Fruit fly (Drosophila melanogaster) whole organism, embryonic: Measurements from ENCODE around the gene CG7506.

Experiments used
- BEAF-32 ChIP-seq: fragments of 200-800 bp; sonication (Bioruptor generic); optimal IDR thresholded peaks from 3 replicates; lab custom pipeline; 2017; ENCODE audit warnings: missing biosample characterization, missing genetic modification characterization, mild to moderate bottlenecking, moderate library complexity, missing genetic modification reagents
- BtbVII ChIP-seq: fragments of 200-800 bp; sonication (Bioruptor generic); optimal IDR thresholded peaks from 3 replicates; lab custom pipeline; 2017; ENCODE audit warnings: missing biosample characterization, mild to moderate bottlenecking, missing genetic modification characterization
- CG10979 ChIP-seq: fragments of 200-800 bp; sonication (Bioruptor generic); optimal IDR thresholded peaks from 2 replicates; lab custom pipeline; 2018; ENCODE audit warnings: missing biosample characterization, mild to moderate bottlenecking, missing genetic modification characterization, moderate library complexity
- CG11456 ChIP-seq: fragments of 200-800 bp; sonication (Bioruptor generic); IDR thresholded peaks from 3 replicates; pipeline ENCODE4 v1.3.6; 2022; ENCODE audit warnings: missing biosample characterization, missing genetic modification characterization
- CG11723 ChIP-seq: fragments of 200-800 bp; sonication (Bioruptor generic); optimal IDR thresholded peaks from 2 replicates; lab custom pipeline; 2017; ENCODE audit warnings: missing biosample characterization, mild to moderate bottlenecking, missing genetic modification characterization
- CG13296 ChIP-seq: fragments of 200-800 bp; sonication (Bioruptor generic); optimal IDR thresholded peaks from 3 replicates; lab custom pipeline; 2018; ENCODE audit warnings: missing biosample characterization, mild to moderate bottlenecking, missing genetic modification characterization
- CG13894 ChIP-seq: fragments of 200-800 bp; sonication (Bioruptor generic); optimal IDR thresholded peaks from 3 replicates; lab custom pipeline; 2018; ENCODE audit warnings: missing biosample characterization, mild to moderate bottlenecking, missing genetic modification characterization, moderate library complexity
- CG14965 ChIP-seq: fragments of 200-800 bp; sonication (Bioruptor generic); optimal IDR thresholded peaks from 2 replicates; lab custom pipeline; 2016; ENCODE audit warnings: missing biosample characterization, missing genetic modification characterization, borderline replicate concordance
- CG15514 ChIP-seq: fragments of 200-800 bp; sonication (Bioruptor generic); optimal IDR thresholded peaks from 3 replicates; lab custom pipeline; 2017; ENCODE audit warnings: missing biosample characterization, missing genetic modification characterization, mild to moderate bottlenecking, moderate library complexity, missing genetic modification reagents
- CG17912 ChIP-seq: fragments of 200-800 bp; sonication (Bioruptor generic); optimal IDR thresholded peaks from 2 replicates; lab custom pipeline; 2018; ENCODE audit warnings: missing biosample characterization, mild to moderate bottlenecking, missing genetic modification characterization
- CG18599 ChIP-seq: fragments of 200-800 bp; sonication (Bioruptor generic); optimal IDR thresholded peaks from 3 replicates; lab custom pipeline; 2017; ENCODE audit warnings: missing biosample characterization, missing genetic modification characterization, mild to moderate bottlenecking, moderate library complexity, missing genetic modification reagents
- CG2116 ChIP-seq: fragments of 200-800 bp; sonication (Bioruptor generic); optimal IDR thresholded peaks from 3 replicates; lab custom pipeline; 2018; ENCODE audit warnings: missing biosample characterization, mild to moderate bottlenecking, missing genetic modification characterization
- CG3065 ChIP-seq: fragments of 200-800 bp; sonication (Bioruptor generic); optimal IDR thresholded peaks from 2 replicates; lab custom pipeline; 2016; ENCODE audit warnings: missing biosample characterization, missing genetic modification characterization
- CG3163 ChIP-seq: fragments of 200-800 bp; sonication (Bioruptor generic); optimal IDR thresholded peaks from 3 replicates; lab custom pipeline; 2016; ENCODE audit warnings: missing biosample characterization, missing genetic modification characterization
- CG32772 ChIP-seq: fragments of 200-800 bp; sonication (Bioruptor generic); IDR thresholded peaks from 2 replicates; pipeline ENCODE4 v1.3.6; 2022; ENCODE audit warnings: missing biosample characterization, missing genetic modification characterization
- CG34422 ChIP-seq: fragments of 200-800 bp; sonication (Bioruptor generic); IDR thresholded peaks from 3 replicates; pipeline ENCODE4 v1.3.6; 2022; ENCODE audit warnings: missing biosample characterization, missing genetic modification characterization
- CG42726 ChIP-seq: fragments of 200-800 bp; sonication (Bioruptor generic); IDR thresholded peaks from 2 replicates; pipeline ENCODE4 v1.3.6; 2022; ENCODE audit warnings: missing biosample characterization, missing genetic modification characterization; ENCODE audit not compliant: partially characterized antibody
- CG4707 ChIP-seq: fragments of 200-800 bp; sonication (Bioruptor generic); optimal IDR thresholded peaks from 2 replicates; lab custom pipeline; 2018; ENCODE audit warnings: missing biosample characterization, mild to moderate bottlenecking, missing genetic modification characterization, moderate library complexity
- CG6175 ChIP-seq: fragments of 200-800 bp; sonication (Bioruptor generic); IDR thresholded peaks from 3 replicates; pipeline ENCODE4 v1.3.6; 2022; ENCODE audit warnings: missing biosample characterization, missing genetic modification characterization
- CG6254 ChIP-seq: fragments of 200-800 bp; sonication (Bioruptor generic); optimal IDR thresholded peaks from 3 replicates; lab custom pipeline; 2017; ENCODE audit warnings: mild to moderate bottlenecking, missing biosample characterization, missing genetic modification reagents, missing genetic modification characterization
- CG6272 ChIP-seq: fragments of 200-800 bp; sonication (Bioruptor generic); IDR thresholded peaks from 2 replicates; pipeline ENCODE4 v1.3.6; 2022; ENCODE audit warnings: missing biosample characterization, missing genetic modification characterization
- CG6683 ChIP-seq: fragments of 200-800 bp; sonication (Bioruptor generic); optimal IDR thresholded peaks from 2 replicates; lab custom pipeline; 2017; ENCODE audit warnings: missing biosample characterization, mild to moderate bottlenecking, missing genetic modification characterization, missing genetic modification reagents
- CG7786 ChIP-seq: fragments of 200-800 bp; sonication (Bioruptor generic); optimal IDR thresholded peaks from 2 replicates; lab custom pipeline; 2016; ENCODE audit warnings: missing biosample characterization, missing genetic modification characterization
- CG8478 ChIP-seq: fragments of >200 bp; optimal IDR thresholded peaks from 2 replicates; lab custom pipeline; 2018
- CG8924 ChIP-seq: fragments of 200-800 bp; optimal IDR thresholded peaks from 3 replicates; lab custom pipeline; 2019; ENCODE audit warnings: missing biosample characterization, mild to moderate bottlenecking, missing genetic modification characterization, moderate library complexity
- CoRest ChIP-seq: fragments of 200-800 bp; sonication (Bioruptor generic); optimal IDR thresholded peaks from 3 replicates; lab custom pipeline; 2018; ENCODE audit warnings: missing biosample characterization, mild to moderate bottlenecking, missing genetic modification characterization, moderate library complexity
- Dbx ChIP-seq: fragments of 200-800 bp; sonication (Bioruptor generic); IDR thresholded peaks from 3 replicates; pipeline ENCODE4 v1.3.6; 2022; ENCODE audit warnings: missing biosample characterization, missing genetic modification characterization
- Deaf1 ChIP-seq: fragments of 200-800 bp; optimal IDR thresholded peaks from 3 replicates; lab custom pipeline; 2019; ENCODE audit warnings: missing biosample characterization, mild to moderate bottlenecking, missing genetic modification characterization, moderate library complexity
- Fer3 ChIP-seq: fragments of 200-800 bp; sonication (Bioruptor generic); optimal IDR thresholded peaks from 2 replicates; lab custom pipeline; 2018; ENCODE audit warnings: missing biosample characterization, mild to moderate bottlenecking, missing genetic modification characterization, moderate library complexity
- Hey ChIP-seq: fragments of 200-800 bp; sonication (Bioruptor generic); optimal IDR thresholded peaks from 3 replicates; lab custom pipeline; 2018; ENCODE audit warnings: missing biosample characterization, mild to moderate bottlenecking, missing genetic modification characterization
- Hr78 ChIP-seq, 2 experiments: fragments of 200-800 bp in 1 of 2; fragments of >200 bp in 1 of 2; sonication (Bioruptor generic) in 1 of 2; optimal IDR thresholded peaks; 2 replicates each; lab custom pipeline; 2017 to 2019; ENCODE audit warnings: missing biosample characterization in 2 of 2, missing genetic modification characterization in 2 of 2, mild to moderate bottlenecking in 1 of 2, moderate library complexity in 1 of 2
- Lim3 ChIP-seq: fragments of 200-800 bp; sonication (Bioruptor generic); IDR thresholded peaks from 2 replicates; pipeline ENCODE4 v1.3.6; 2022; ENCODE audit warnings: missing biosample characterization, missing genetic modification characterization
- MESR4 ChIP-seq: fragments of 200-800 bp; sonication (Bioruptor generic); optimal IDR thresholded peaks from 2 replicates; lab custom pipeline; 2018; ENCODE audit warnings: missing biosample characterization, mild to moderate bottlenecking, missing genetic modification characterization, moderate library complexity
- Med ChIP-seq: fragments of 200-800 bp; sonication (Bioruptor generic); peaks from one replicate; lab custom pipeline; 2016; ENCODE audit warnings: missing biosample characterization, missing genetic modification characterization, mild to moderate bottlenecking, inconsistent platforms, moderate library complexity
- Myb ChIP-seq: fragments of 200-800 bp; sonication (Bioruptor generic); optimal IDR thresholded peaks from 2 replicates; lab custom pipeline; 2016; ENCODE audit warnings: missing biosample characterization, missing genetic modification characterization
- NfI ChIP-seq: fragments of 200-800 bp; sonication (Bioruptor generic); optimal IDR thresholded peaks from 3 replicates; lab custom pipeline; 2018; ENCODE audit warnings: missing biosample characterization, mild to moderate bottlenecking, missing genetic modification characterization, moderate library complexity
- Pdp1 ChIP-seq, 2 experiments: fragments of 200-800 bp; sonication (Bioruptor generic); optimal IDR thresholded peaks; 3 replicates each; lab custom pipeline; 2016; ENCODE audit warnings: missing biosample characterization in 2 of 2, missing genetic modification characterization in 2 of 2, mild to moderate bottlenecking in 1 of 2, moderate library complexity in 1 of 2
- btn ChIP-seq: fragments of 200-800 bp; sonication (Bioruptor generic); optimal IDR thresholded peaks from 2 replicates; lab custom pipeline; 2016; ENCODE audit warnings: missing biosample characterization, missing genetic modification characterization
- ci ChIP-seq: fragments of 200-800 bp; sonication (Bioruptor generic); IDR thresholded peaks from 3 replicates; pipeline ENCODE4 v1.3.6; 2022; ENCODE audit warnings: missing biosample characterization, missing genetic modification characterization
- crc ChIP-seq: fragments of 200-800 bp; sonication (Bioruptor generic); optimal IDR thresholded peaks from 2 replicates; lab custom pipeline; 2016; ENCODE audit warnings: missing biosample characterization, missing genetic modification characterization
- crol ChIP-seq: fragments of 200-800 bp; sonication (Bioruptor generic); IDR thresholded peaks from 2 replicates; pipeline ENCODE4 v1.3.6; 2022; ENCODE audit warnings: missing biosample characterization, missing genetic modification characterization
- dm ChIP-seq: fragments of 200-800 bp; sonication (Bioruptor generic); optimal IDR thresholded peaks from 3 replicates; lab custom pipeline; 2016; ENCODE audit warnings: missing biosample characterization, missing genetic modification characterization
- gfzf ChIP-seq: fragments of 200-800 bp; sonication (Bioruptor generic); optimal IDR thresholded peaks from 2 replicates; lab custom pipeline; 2016; ENCODE audit warnings: missing biosample characterization, mild to moderate bottlenecking, missing genetic modification characterization, moderate library complexity
- kah ChIP-seq: fragments of 200-800 bp; sonication (Bioruptor generic); optimal IDR thresholded peaks from 2 replicates; lab custom pipeline; 2018; ENCODE audit warnings: missing biosample characterization, mild to moderate bottlenecking, missing genetic modification characterization
- lov ChIP-seq, 2 experiments: fragments of 200-800 bp in 1 of 2; fragments of >200 bp in 1 of 2; sonication (Bioruptor generic) in 1 of 2; IDR thresholded peaks in 1 of 2; optimal IDR thresholded peaks in 1 of 2; 2 replicates in 1 of 2; 3 replicates in 1 of 2; pipeline versions ENCODE4 v1.3.6 to Lab custom; 2017 to 2022; ENCODE audit warnings: missing biosample characterization in 1 of 2, missing genetic modification characterization in 1 of 2
- nau ChIP-seq: fragments of 200-800 bp; sonication (Bioruptor generic); optimal IDR thresholded peaks from 3 replicates; lab custom pipeline; 2017; ENCODE audit warnings: missing biosample characterization, mild to moderate bottlenecking, missing genetic modification characterization, missing genetic modification reagents
- scrt ChIP-seq: fragments of 200-800 bp; sonication (Bioruptor generic); optimal IDR thresholded peaks from 2 replicates; lab custom pipeline; 2018; ENCODE audit warnings: missing biosample characterization, mild to moderate bottlenecking, missing genetic modification characterization, moderate library complexity
- sr ChIP-seq: fragments of 200-800 bp; sonication (Bioruptor generic); IDR thresholded peaks from 3 replicates; pipeline ENCODE4 v1.3.6; 2022; ENCODE audit warnings: missing biosample characterization, missing genetic modification characterization
- stc ChIP-seq: fragments of 200-800 bp; sonication (Bioruptor generic); IDR thresholded peaks from 2 replicates; pipeline ENCODE4 v1.3.6; 2022; ENCODE audit warnings: missing biosample characterization, missing genetic modification characterization
- zen2 ChIP-seq: fragments of 200-800 bp; sonication (Bioruptor generic); IDR thresholded peaks from 3 replicates; pipeline ENCODE4 v1.3.6; 2022; ENCODE audit warnings: missing biosample characterization, missing genetic modification characterization; ENCODE audit not compliant: partially characterized antibody

Gene CG7506

DNA sequence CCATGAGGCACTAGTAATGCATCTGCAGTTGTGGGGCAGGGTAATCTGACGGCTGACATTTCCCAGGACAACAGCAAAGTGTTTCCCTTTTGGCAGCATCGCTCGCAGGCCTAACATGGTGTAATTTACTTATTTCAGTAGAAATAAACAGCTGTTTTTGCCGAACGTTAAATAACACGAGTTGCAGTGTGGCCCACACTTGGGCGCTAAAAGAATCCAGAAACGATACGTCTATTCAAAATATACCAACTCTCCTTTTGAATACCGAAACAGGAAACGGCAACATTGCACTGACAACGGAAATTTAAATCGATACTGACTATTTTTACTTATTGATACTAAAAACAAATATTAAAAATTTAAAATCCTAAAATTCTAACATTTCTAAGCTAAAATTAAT, at the start of gene CG7506:
Gene CG7506 (minus strand): TSS at position 182 of the 400 bp plus-strand sequence.
- TF ChIP-seq Deaf1 (tag; lab: Kevin White, UChicago) (peak; percentile 35), CoRest (tag; lab: Kevin White, UChicago) (peak; percentile 60), sr (GFP tag; lab: Robert Waterston, UW) (no peak), CG32772 (GFP tag; lab: Robert Waterston, UW) (no peak), CG13296 (GFP tag; lab: Kevin White, UChicago) (no peak), CG6175 (GFP tag; lab: Robert Waterston, UW) (no peak), ci (GFP tag; lab: Robert Waterston, UW) (peak; percentile 62; the same call in 2 of the 3 replicates), Dbx (GFP tag; lab: Robert Waterston, UW) (no peak), CG42726 (GFP tag; lab: Robert Waterston, UW) (no peak), zen2 (GFP tag; lab: Robert Waterston, UW) (no peak), CG3065 (no peak), CG6254 (GFP tag; lab: Kevin White, UChicago) (no peak), CG13894 (no peak), Med (GFP tag; lab: Kevin White, UChicago) (peak; percentile 73), gfzf (GFP tag; lab: Kevin White, UChicago) (peak; percentile 81), crc (GFP tag; lab: Kevin White, UChicago) (no peak), CG17912 (GFP tag; lab: Kevin White, UChicago) (peak; percentile 8), Lim3 (GFP tag; lab: Robert Waterston, UW) (no peak), BtbVII (no peak), CG8924 (tag; lab: Kevin White, UChicago) (no peak), Myb (GFP tag; lab: Kevin White, UChicago) (peak; percentile 95), MESR4 (GFP tag; lab: Kevin White, UChicago) (peak; percentile 39), CG3163 (no peak), Hey (tag; lab: Kevin White, UChicago) (no peak), BEAF-32 (GFP tag; lab: Kevin White, UChicago) (peak; percentile 24), CG4707 (GFP tag; lab: Kevin White, UChicago) (no peak), stc (GFP tag; lab: Robert Waterston, UW) (peak; percentile 5; the same call in 1 of the 2 replicates), lov (optimal IDR thresholded peaks at IDR 0.05; lab: Kevin White, UChicago) (no peak), lov (GFP tag; IDR thresholded peaks at IDR 0.05; lab: Robert Waterston, UW) (no peak), CG34422 (peak; percentile 39; the same call in 1 of the 3 replicates), CG6272 (GFP tag; lab: Robert Waterston, UW) (no peak), Fer3 (tag; lab: Kevin White, UChicago) (peak; percentile 2), CG7786 (no peak), crol (GFP tag; lab: Robert Waterston, UW) (no peak), dm (GFP tag; lab: Kevin White, UChicago) (no peak), CG10979 (tag; lab: Kevin White, UChicago) (no peak), scrt (GFP tag; lab: Kevin White, UChicago) (no peak), CG2116 (GFP tag; lab: Kevin White, UChicago) (peak; percentile 21), nau (peak; percentile 7), CG18599 (GFP tag; lab: Kevin White, UChicago) (no peak), CG11456 (GFP tag; lab: Robert Waterston, UW) (no peak), NfI (GFP tag; lab: Kevin White, UChicago) (peak; percentile 34), Pdp1 (GFP tag; optimal IDR thresholded peaks at IDR 0.05; lab: Kevin White, UChicago) (peak in 1 of 2 experiments; percentile 95), CG11723 (GFP tag; lab: Kevin White, UChicago) (no peak), CG15514 (GFP tag; lab: Kevin White, UChicago) (peak; percentile 30), CG6683 (GFP tag; lab: Kevin White, UChicago) (no peak), kah (GFP tag; lab: Kevin White, UChicago) (peak; percentile 77), CG14965 (no peak), CG8478 (lab: Kevin White, UChicago) (no peak), btn (GFP tag; lab: Kevin White, UChicago) (no peak), Hr78 (GFP tag; optimal IDR thresholded peaks at IDR 0.05; lab: Kevin White, UChicago) (no peak)
